Worm (Caenorhabditis elegans) whole organism, young adult: ENCODE data around the gene R02D5.9.

ENCODE experiments used
- C17E4.6 ChIP-seq: fragments of 200-800 bp; sonication (Bioruptor generic); IDR thresholded peaks from 2 replicates; pipeline ENCODE4 v1.3.6; 2022; ENCODE audit warnings: missing genetic modification reagents, missing genetic modification characterization, missing compliant biosample characterization
- F22D6.2 ChIP-seq: sonication (generic microtip); optimal IDR thresholded peaks from 2 replicates; lab custom pipeline; 2016; ENCODE audit warnings: mild to moderate bottlenecking, missing genetic modification characterization, missing compliant biosample characterization
- Y53F4B.3 ChIP-seq: fragments of 200-800 bp; sonication (Bioruptor generic); IDR thresholded peaks from 2 replicates; pipeline ENCODE4 v1.3.6; 2022; ENCODE audit warnings: missing genetic modification reagents, missing genetic modification characterization, missing compliant biosample characterization
- ZK185.1 ChIP-seq: sonication (generic microtip); optimal IDR thresholded peaks from 2 replicates; lab custom pipeline; 2016; ENCODE audit warnings: mild to moderate bottlenecking, missing genetic modification characterization, missing compliant biosample characterization; ENCODE audit not compliant: poor library complexity, severe bottlenecking
- aptf-2 ChIP-seq: fragments of 200-800 bp; sonication (Bioruptor generic); conservative IDR thresholded peaks from 2 replicates; pipeline ENCODE4 v1.3.6; 2022; ENCODE audit warnings: missing genetic modification reagents, missing genetic modification characterization, missing compliant biosample characterization
- ceh-100 ChIP-seq: fragments of 200-800 bp; sonication (Bioruptor generic); IDR thresholded peaks from 2 replicates; pipeline ENCODE4 v1.3.6; 2022; ENCODE audit warnings: missing genetic modification reagents, missing genetic modification characterization, missing compliant biosample characterization
- ceh-79 ChIP-seq: sonication (generic microtip); optimal IDR thresholded peaks from 2 replicates; lab custom pipeline; 2017; ENCODE audit warnings: mild to moderate bottlenecking, missing genetic modification characterization, missing compliant biosample characterization
- ceh-91 ChIP-seq: fragments of 200-800 bp; sonication (Bioruptor generic); IDR thresholded peaks from 2 replicates; pipeline ENCODE4 v1.3.6; 2022; ENCODE audit warnings: missing genetic modification reagents, missing genetic modification characterization, missing compliant biosample characterization
- die-1 ChIP-seq: sonication (generic microtip); optimal IDR thresholded peaks from 2 replicates; lab custom pipeline; 2016; ENCODE audit warnings: missing genotype, mild to moderate bottlenecking, missing genetic modification characterization, missing compliant biosample characterization
- dpl-1 ChIP-seq: fragments of 150-350 bp; optimal IDR thresholded peaks from 2 replicates; lab custom pipeline; 2014; ENCODE audit warnings: missing biosample characterization, missing genetic modification reagents, missing genetic modification characterization
- egl-18 ChIP-seq: fragments of 200-800 bp; sonication (Bioruptor generic); IDR thresholded peaks from 2 replicates; pipeline ENCODE4 v1.3.6; 2022; ENCODE audit warnings: missing genetic modification reagents, missing genetic modification characterization, missing compliant biosample characterization
- ets-4 ChIP-seq: fragments of 200-800 bp; sonication (Bioruptor generic); optimal IDR thresholded peaks from 2 replicates; lab custom pipeline; 2018; ENCODE audit warnings: mild to moderate bottlenecking, missing genetic modification characterization, missing compliant biosample characterization
- gei-17 ChIP-seq: fragments of 200-800 bp; sonication (Bioruptor generic); optimal IDR thresholded peaks from 2 replicates; lab custom pipeline; 2018; ENCODE audit warnings: mild to moderate bottlenecking, missing genetic modification characterization, missing compliant biosample characterization
- hmg-20 ChIP-seq: fragments of 200-800 bp; sonication (Bioruptor generic); IDR thresholded peaks from 2 replicates; pipeline ENCODE4 v1.3.6; 2022; ENCODE audit warnings: missing genetic modification reagents, missing genetic modification characterization, missing compliant biosample characterization
- hrde-1 ChIP-seq: sonication (generic microtip); optimal IDR thresholded peaks from 2 replicates; lab custom pipeline; 2016; ENCODE audit warnings: missing genetic modification characterization, mild to moderate bottlenecking, missing compliant biosample characterization, moderate library complexity, missing genotype, missing genetic modification reagents, borderline replicate concordance
- lag-1 ChIP-seq: fragments of 200-800 bp; sonication (Bioruptor generic); IDR thresholded peaks from 2 replicates; pipeline ENCODE4 v1.3.6; 2022; ENCODE audit warnings: missing genetic modification reagents, missing genetic modification characterization, missing compliant biosample characterization
- lsy-27 ChIP-seq: sonication (generic microtip); optimal IDR thresholded peaks from 2 replicates; lab custom pipeline; 2017; ENCODE audit warnings: missing genetic modification characterization, mild to moderate bottlenecking, missing compliant biosample characterization, antibody characterized with exemption, missing genotype, borderline replicate concordance; ENCODE audit not compliant: insufficient read depth
- madf-6 ChIP-seq: fragments of 200-800 bp; sonication (Bioruptor generic); IDR thresholded peaks from 2 replicates; pipeline ENCODE4 v1.3.6; 2022; ENCODE audit warnings: missing genetic modification reagents, missing genetic modification characterization, missing compliant biosample characterization
- mel-28 ChIP-seq: sonication (generic microtip); optimal IDR thresholded peaks from 2 replicates; lab custom pipeline; 2016; ENCODE audit warnings: borderline replicate concordance, mild to moderate bottlenecking, missing genetic modification characterization, missing compliant biosample characterization
- mes-4 ChIP-seq: sonication (generic microtip); optimal IDR thresholded peaks from 2 replicates; lab custom pipeline; 2016; ENCODE audit warnings: missing genotype, missing genetic modification characterization, missing compliant biosample characterization
- nfya-1 ChIP-seq: sonication (generic microtip); optimal IDR thresholded peaks from 2 replicates; lab custom pipeline; 2017; ENCODE audit warnings: antibody characterized with exemption, missing compliant biosample characterization, missing genetic modification characterization, borderline replicate concordance; ENCODE audit not compliant: insufficient read depth
- nhr-120 ChIP-seq: fragments of 200-800 bp; sonication (Bioruptor generic); IDR thresholded peaks from 2 replicates; pipeline ENCODE4 v1.3.6; 2022; ENCODE audit warnings: missing genetic modification characterization, missing compliant biosample characterization
- nhr-80 ChIP-seq: sonication (generic microtip); optimal IDR thresholded peaks from 2 replicates; lab custom pipeline; 2016; ENCODE audit warnings: missing genetic modification characterization, missing compliant biosample characterization
- rec-8 ChIP-seq, 2 experiments: sonication (generic microtip); optimal IDR thresholded peaks; 2 replicates each; lab custom pipeline; 2016; ENCODE audit warnings: mild to moderate bottlenecking in 2 of 2, missing genetic modification characterization in 2 of 2, missing genetic modification reagents in 2 of 2, missing genotype in 2 of 2, missing biosample characterization in 1 of 2, missing compliant biosample characterization in 1 of 2, moderate library complexity in 1 of 2
- rpc-1 ChIP-seq, 2 experiments: fragments of 150-350 bp in 1 of 2; sonication (generic microtip) in 1 of 2; optimal IDR thresholded peaks; 2 replicates each; lab custom pipeline; 2014 to 2018; ENCODE audit warnings: missing biosample characterization in 1 of 2, missing genetic modification characterization in 1 of 2, missing genetic modification reagents in 1 of 2, missing genotype in 1 of 2
- sea-2 ChIP-seq: fragments of 200-800 bp; sonication (Bioruptor generic); IDR thresholded peaks from 2 replicates; pipeline ENCODE4 v1.3.6; 2022; ENCODE audit warnings: missing genetic modification characterization, missing compliant biosample characterization
- snpc-3.4 ChIP-seq: sonication (generic microtip); optimal IDR thresholded peaks from 2 replicates; lab custom pipeline; 2017; ENCODE audit warnings: missing genetic modification characterization, mild to moderate bottlenecking, missing compliant biosample characterization, antibody characterized with exemption, moderate library complexity, missing genotype, missing genetic modification reagents
- snpc-4 ChIP-seq, 5 experiments: fragments of 150-350 bp in 1 of 5; sonication (generic microtip) in 4 of 5; optimal IDR thresholded peaks; 2 replicates each; lab custom pipeline; 2014 to 2018; ENCODE audit warnings: missing genetic modification characterization in 5 of 5, missing biosample characterization in 3 of 5, antibody characterized with exemption in 2 of 5, mild to moderate bottlenecking in 2 of 5, missing compliant biosample characterization in 2 of 5, missing genotype in 2 of 5, moderate library complexity in 2 of 5, missing genetic modification reagents in 1 of 5
- unc-130 ChIP-seq: sonication (generic microtip); optimal IDR thresholded peaks from 2 replicates; lab custom pipeline; 2016; ENCODE audit warnings: missing genetic modification reagents, missing genetic modification characterization, missing compliant biosample characterization
- zim-3 ChIP-seq: sonication (generic microtip); optimal IDR thresholded peaks from 2 replicates; lab custom pipeline; 2017; ENCODE audit warnings: mild to moderate bottlenecking, missing genetic modification characterization, moderate library complexity, missing compliant biosample characterization
- ztf-22 ChIP-seq: fragments of 200-800 bp; sonication (Bioruptor generic); optimal IDR thresholded peaks from 2 replicates; lab custom pipeline; 2018; ENCODE audit warnings: mild to moderate bottlenecking, missing genetic modification characterization, moderate library complexity, missing compliant biosample characterization

Gene R02D5.9

ce11 chrV:14491097-14491496 is 19.8 kb downstream of the R02D5.9 start:
- no peak for TF ChIP-seq nfya-1
- TF ChIP-seq lag-1 (GFP tag; lab: Robert Waterston, UW) = no peak
- TF ChIP-seq ceh-91 (GFP tag; lab: Robert Waterston, UW) = no peak
- TF ChIP-seq die-1 (tag; lab: Kevin White, UChicago) = no peak
- no peak for TF ChIP-seq snpc-4 (GFP tag; optimal IDR thresholded peaks at IDR 0.05; lab: Kevin White, UChicago)
- TF ChIP-seq snpc-4 (tag; optimal IDR thresholded peaks at IDR 0.05; lab: Kevin White, UChicago) = no peak
- no peak for TF ChIP-seq aptf-2
- no peak for TF ChIP-seq ceh-79 (tag; lab: Kevin White, UChicago)
- no peak for TF ChIP-seq ets-4 (GFP tag; lab: Kevin White, UChicago)
- TF ChIP-seq snpc-3.4 (tag; lab: Kevin White, UChicago) = no peak
- no peak for TF ChIP-seq hrde-1
- TF ChIP-seq ceh-100 = no peak
- no peak for TF ChIP-seq mes-4 (tag; lab: Kevin White, UChicago)
- TF ChIP-seq hmg-20 (GFP tag; lab: Robert Waterston, UW) = no peak
- TF ChIP-seq dpl-1 = no peak
- TF ChIP-seq egl-18 = no peak
- TF ChIP-seq ztf-22 (GFP tag; lab: Kevin White, UChicago) = no peak
- TF ChIP-seq sea-2 (GFP tag; lab: Robert Waterston, UW) = no peak
- no peak for TF ChIP-seq zim-3

ce11 chrV:14484582-14484981 is 26.3 kb downstream of the R02D5.9 start, which contains the start of gene R02D5.4:
TSS of gene R02D5.4 (minus strand) at chrV:14484682.
- TF ChIP-seq rec-8 (tag; optimal IDR thresholded peaks at IDR 0.05; lab: Kevin White, UChicago) = no peak
- TF ChIP-seq gei-17 (GFP tag; lab: Kevin White, UChicago) = no peak
- TF ChIP-seq mel-28 (tag; lab: Kevin White, UChicago) = no peak
- no peak for TF ChIP-seq Y53F4B.3 (GFP tag; lab: Robert Waterston, UW)
- no peak for TF ChIP-seq madf-6 (GFP tag; lab: Robert Waterston, UW)

- no peak for TF ChIP-seq unc-130 (GFP tag; lab: Kevin White, UChicago)
- TF ChIP-seq nhr-80 (tag; lab: Kevin White, UChicago) = peak; percentile 58
These were observed 28.2 kb downstream of the R02D5.9 start, which contains the start of gene R02D5.3 for ce11 chrV:14482728-14483210. TSS of gene R02D5.3 (plus strand) at chrV:14483160.

DNA sequence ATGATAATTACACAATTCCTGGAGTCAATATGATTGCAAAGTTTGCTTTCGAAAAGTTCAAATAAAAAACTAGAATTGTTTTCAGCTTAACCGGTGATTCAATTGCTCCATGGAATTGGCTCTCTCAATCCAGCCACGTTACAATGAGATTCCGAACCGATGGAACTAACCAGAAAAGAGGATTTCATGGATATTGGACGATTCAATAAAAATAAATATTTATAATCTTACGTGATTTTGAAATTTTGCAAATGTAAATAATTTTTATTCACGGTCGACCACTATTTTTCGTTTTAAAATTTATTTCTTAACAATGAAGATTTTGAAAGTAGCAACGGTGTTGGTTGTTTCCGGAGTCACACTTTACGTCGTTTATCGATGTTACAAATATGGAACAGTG is 28.9 kb downstream of the R02D5.9 start, which contains the start of gene R02D5.10:
Gene R02D5.10, plus strand, starts transcription at position 301 of the 400 bp plus-strand sequence.
- TF ChIP-seq hmg-20 (GFP tag; lab: Robert Waterston, UW) = no peak
- no peak for TF ChIP-seq F22D6.2 (tag; lab: Kevin White, UChicago)
- TF ChIP-seq C17E4.6 (GFP tag; lab: Robert Waterston, UW) = no peak
- TF ChIP-seq nhr-120 = no peak
- TF ChIP-seq ZK185.1 (tag; lab: Kevin White, UChicago) = no peak
- no peak for TF ChIP-seq madf-6 (GFP tag; lab: Robert Waterston, UW)
- no peak for TF ChIP-seq lsy-27 (tag; lab: Kevin White, UChicago)
- TF ChIP-seq, all 124 proteins: peak for 0

ce11 chrV:14481401-14481800 is 29.5 kb downstream of the R02D5.9 start, which contains the start of gene R02D5.7:
TSS of gene R02D5.7 (minus strand) at chrV:14481501.
- TF ChIP-seq nhr-80 (tag; lab: Kevin White, UChicago) (peak; percentile 20), rpc-1 (optimal IDR thresholded peaks at IDR 0.05; lab: Kevin White, UChicago) (no peak), rpc-1 (tag; optimal IDR thresholded peaks at IDR 0.05; lab: Kevin White, UChicago) (no peak)
